Worm (Caenorhabditis elegans): ENCODE data around the gene hex-3.

The hex-3 gene

ce11 chrIII:10809568-10809967 lies 39.5 kb upstream of the hex-3 start:
- no peak for TF ChIP-seq ceh-19 (GFP tag; optimal IDR thresholded peaks at IDR 0.05)
- TF ChIP-seq rnt-1 (tag; optimal IDR thresholded peaks at IDR 0.05): no peak
- no peak for TF ChIP-seq ceh-48 (tag; optimal IDR thresholded peaks at IDR 0.05)
- no peak for TF ChIP-seq hlh-13 (GFP tag; optimal IDR thresholded peaks at IDR 0.05)

DNA sequence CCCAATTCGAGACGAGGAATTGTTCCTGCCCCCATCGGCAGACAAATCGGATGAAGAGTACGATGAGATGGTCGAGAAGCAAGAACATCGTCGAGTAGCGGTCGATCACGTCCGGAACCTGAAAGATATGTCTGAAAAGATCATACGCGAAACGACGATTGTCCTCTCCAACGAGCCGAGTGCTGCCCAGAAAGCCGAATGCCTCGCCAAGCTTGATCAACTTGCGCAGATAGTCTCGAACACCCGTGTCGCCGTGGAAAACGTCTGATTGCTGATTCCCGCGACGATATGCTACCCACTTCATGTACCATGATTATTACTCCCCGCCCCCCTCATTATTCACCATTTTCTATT lies 38.6 kb upstream of the hex-3 start:
- TF ChIP-seq eyg-1 (tag; optimal IDR thresholded peaks at IDR 0.05) (no peak), ceh-14 (tag; optimal IDR thresholded peaks at IDR 0.05) (no peak), unc-55 (GFP tag; optimal IDR thresholded peaks at IDR 0.05) (no peak), pax-1 (tag; optimal IDR thresholded peaks at IDR 0.05) (no peak), hlh-13 (GFP tag; optimal IDR thresholded peaks at IDR 0.05) (no peak), ceh-2 (tag; optimal IDR thresholded peaks at IDR 0.05) (no peak), hlh-6 (tag; optimal IDR thresholded peaks at IDR 0.05) (no peak), odd-2 (tag; optimal IDR thresholded peaks at IDR 0.05) (no peak), ztf-16 (tag; optimal IDR thresholded peaks at IDR 0.05) (no peak)

DNA sequence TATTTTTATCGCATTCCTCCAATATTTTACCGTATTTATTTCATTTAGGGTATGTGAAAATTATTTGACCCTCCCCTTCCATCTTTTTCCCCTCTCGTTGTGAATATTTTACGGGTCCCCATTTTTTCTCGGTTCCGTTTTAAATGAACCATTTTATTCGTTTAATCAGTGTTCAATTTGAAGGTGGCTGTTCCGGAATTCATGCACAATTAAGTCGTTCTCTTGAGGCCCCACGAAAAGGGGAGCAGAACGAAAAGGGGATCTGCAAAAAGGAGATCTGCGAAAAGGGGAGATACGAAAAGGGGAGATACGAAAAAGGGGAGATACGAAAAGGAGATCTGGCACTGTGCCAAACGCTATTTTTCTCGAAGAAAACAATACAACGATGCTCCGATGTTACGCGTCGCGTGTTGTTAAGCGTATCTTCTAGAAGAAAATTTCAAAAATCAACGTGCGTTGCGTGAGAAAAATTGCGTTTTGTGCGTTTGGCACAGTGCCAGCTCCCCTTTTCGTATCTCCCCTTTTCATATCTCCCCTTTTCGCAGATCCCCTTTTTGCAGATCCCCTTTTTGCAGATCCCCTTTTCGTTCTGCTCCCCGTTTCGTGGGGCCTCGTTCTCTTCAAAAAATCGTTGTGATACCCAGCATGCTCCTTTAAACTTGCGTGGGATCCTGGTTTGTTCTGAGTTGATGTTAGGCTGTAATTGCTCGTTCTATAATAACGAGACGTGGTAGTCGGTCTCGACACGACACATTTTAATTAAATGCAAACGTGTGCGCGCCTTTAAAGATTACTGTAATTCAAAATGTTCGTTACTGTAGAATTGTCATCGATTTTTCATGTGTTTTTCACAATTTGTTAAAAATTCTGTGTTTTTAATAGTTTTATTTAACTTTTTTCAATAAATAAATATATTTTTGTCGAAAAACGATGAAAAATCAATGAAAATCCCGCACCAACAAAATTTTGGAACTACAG lies 37.9 kb upstream of the hex-3 start:
- TF ChIP-seq hlh-30 (tag; optimal IDR thresholded peaks at IDR 0.05; ENCODE audit: insufficient read depth) (no peak), ceh-22 (tag; optimal IDR thresholded peaks at IDR 0.05) (no peak), gmeb-2 (tag; optimal IDR thresholded peaks at IDR 0.05) (no peak), zip-5 (tag; optimal IDR thresholded peaks at IDR 0.05) (peak; percentile 72), hlh-6 (tag; optimal IDR thresholded peaks at IDR 0.05) (peak; percentile 39), ceh-30 (tag; optimal IDR thresholded peaks at IDR 0.05) (no peak), madf-2 (tag; optimal IDR thresholded peaks at IDR 0.05) (no peak), pat-9 (tag; optimal IDR thresholded peaks at IDR 0.05) (no peak), sox-4 (tag; optimal IDR thresholded peaks at IDR 0.05) (no peak), K09A11.1 (tag; optimal IDR thresholded peaks at IDR 0.05; ENCODE audit: insufficient read depth) (no peak), ceh-6 (GFP tag; optimal IDR thresholded peaks at IDR 0.05) (no peak), ttx-3 (tag; optimal IDR thresholded peaks at IDR 0.05) (no peak), elt-2 (tag; optimal IDR thresholded peaks at IDR 0.05) (peak; percentile 18), che-1 (tag; optimal IDR thresholded peaks at IDR 0.05) (no peak), F13H6.1 (tag; optimal IDR thresholded peaks at IDR 0.05) (peak; percentile 74), ama-1 (optimal IDR thresholded peaks at IDR 0.05) (no peak), ahr-1 (tag; optimal IDR thresholded peaks at IDR 0.05) (peak; percentile 69), ceh-45 (GFP tag; IDR thresholded peaks at IDR 0.05) (0 out of 2 replicates have a peak, but pooled peaks have one; percentile 12), fkh-6 (tag; optimal IDR thresholded peaks at IDR 0.05) (peak; percentile 9), ceh-31 (tag; optimal IDR thresholded peaks at IDR 0.05) (peak; percentile 98), ets-4 (tag; optimal IDR thresholded peaks at IDR 0.05) (peak; percentile 73), ceh-2 (tag; optimal IDR thresholded peaks at IDR 0.05) (peak; percentile 82), mec-3 (tag; optimal IDR thresholded peaks at IDR 0.05; ENCODE audit: borderline replicate concordance) (peak; percentile 78), K02D7.2 (tag; optimal IDR thresholded peaks at IDR 0.05) (no peak), rnt-1 (tag; optimal IDR thresholded peaks at IDR 0.05) (peak; percentile 79), T23F11.4 (GFP tag; optimal IDR thresholded peaks at IDR 0.05) (no peak), pros-1 (tag; optimal IDR thresholded peaks at IDR 0.05) (no peak), ceh-24 (tag; optimal IDR thresholded peaks at IDR 0.05) (no peak), nhr-11 (tag; optimal IDR thresholded peaks at IDR 0.05) (no peak), C08G9.2 (tag; optimal IDR thresholded peaks at IDR 0.05) (peak; percentile 89), pax-1 (tag; optimal IDR thresholded peaks at IDR 0.05) (no peak), hlh-15 (tag; optimal IDR thresholded peaks at IDR 0.05) (no peak), hlh-13 (GFP tag; optimal IDR thresholded peaks at IDR 0.05) (no peak), ceh-48 (tag; optimal IDR thresholded peaks at IDR 0.05) (no peak), Y22D7AL.16 (tag; optimal IDR thresholded peaks at IDR 0.05) (no peak), ceh-14 (tag; optimal IDR thresholded peaks at IDR 0.05) (peak; percentile 88), odd-2 (tag; optimal IDR thresholded peaks at IDR 0.05) (no peak), unc-3 (GFP tag; conservative IDR thresholded peaks at IDR 0.05) (no peak), unc-3 (tag; optimal IDR thresholded peaks at IDR 0.05) (peak; percentile 40), lin-11 (tag; optimal IDR thresholded peaks at IDR 0.05) (no peak), ceh-18 (tag; optimal IDR thresholded peaks at IDR 0.05) (peak; percentile 50), sox-2 (GFP tag; IDR thresholded peaks at IDR 0.05) (no peak)

All from whole organism, late embryonic.